Fruit fly (Drosophila melanogaster): Measurements from ENCODE around the gene CG6204.
A peak's percentile ranks its signal among the peaks of the same experiment; 100 is the strongest.

CG6204 gene

DNA sequence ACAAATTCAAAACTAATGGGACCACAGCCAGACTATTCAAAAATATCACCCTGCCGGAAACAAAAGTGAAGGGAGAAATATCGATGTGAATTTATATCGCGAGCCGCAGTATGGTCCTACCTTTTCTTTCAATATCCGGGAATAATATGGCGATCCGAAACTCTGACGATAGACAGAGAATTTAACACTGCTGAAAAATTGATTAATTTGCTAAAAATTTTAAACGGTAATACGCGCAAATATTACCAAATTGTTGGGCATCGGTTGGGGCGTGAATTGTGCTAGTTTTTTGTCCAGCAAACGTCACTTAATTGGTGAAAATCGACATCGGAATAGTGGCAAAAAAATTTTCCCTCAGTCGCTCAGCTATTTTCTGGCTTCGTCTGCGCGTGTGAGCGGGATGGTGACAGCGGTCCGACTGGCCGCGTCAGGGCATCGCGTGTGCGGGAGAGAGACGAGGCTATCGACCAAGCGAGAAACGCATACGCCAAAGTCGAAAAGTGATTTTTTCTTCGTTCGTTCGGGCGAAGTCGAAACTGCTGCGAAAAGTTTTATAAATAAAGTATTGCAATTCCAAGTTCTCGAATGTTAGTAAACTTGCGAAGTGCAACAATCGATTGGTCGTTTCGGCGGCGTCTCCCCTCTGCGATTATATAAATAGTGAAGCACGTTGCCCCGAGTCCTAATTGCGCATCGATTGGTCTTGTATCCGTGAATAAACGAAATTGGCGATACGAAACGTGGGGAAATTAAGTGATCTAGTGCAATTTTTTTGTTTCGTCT is 37.0 kb downstream of the CG6204 start, which contains the start of gene mask (continued):
- no peak for TF ChIP-seq run (tag; optimal IDR thresholded peaks at IDR 0.05)
- TF ChIP-seq bab2 (GFP tag; optimal IDR thresholded peaks at IDR 0.05) = peak; percentile 50
- peak; percentile 40; the same call in 1 of the 2 replicates for TF ChIP-seq gt (GFP tag; IDR thresholded peaks at IDR 0.05)
- TF ChIP-seq Ssrp (tag; optimal IDR thresholded peaks at IDR 0.05) = peak; percentile 34
- TF ChIP-seq Opbp (GFP tag; IDR thresholded peaks at IDR 0.05; ENCODE audit: partially characterized antibody) = peak; percentile 60; the same call in 2 of the 3 replicates
- TF ChIP-seq CG7928 (GFP tag; optimal IDR thresholded peaks at IDR 0.05) = peak; percentile 12
- peak; percentile 81 for TF ChIP-seq emc (GFP tag; optimal IDR thresholded peaks at IDR 0.05)
- no peak for TF ChIP-seq CG13287 (GFP tag; IDR thresholded peaks at IDR 0.05; ENCODE audit: partially characterized antibody)
- peak; percentile 62 for TF ChIP-seq CG12769 (tag; optimal IDR thresholded peaks at IDR 0.05)
- TF ChIP-seq cad (GFP tag; optimal IDR thresholded peaks at IDR 0.05) = no peak
- no peak for TF ChIP-seq CG16779 (GFP tag; IDR thresholded peaks at IDR 0.05)
- TF ChIP-seq bigmax (GFP tag; optimal IDR thresholded peaks at IDR 0.05) = peak; percentile 12
- peak; percentile 68 for TF ChIP-seq lilli (GFP tag; optimal IDR thresholded peaks at IDR 0.05)
- TF ChIP-seq phol (tag; optimal IDR thresholded peaks at IDR 0.05) = peak; percentile 98
- peak; percentile 43 for TF ChIP-seq CG16815 (GFP tag; optimal IDR thresholded peaks at IDR 0.05)
- peak; percentile 58 for TF ChIP-seq CG17568 (GFP tag; optimal IDR thresholded peaks at IDR 0.05)
- no peak for TF ChIP-seq CG10462 (GFP tag; optimal IDR thresholded peaks at IDR 0.05)
- TF ChIP-seq bcd (GFP tag; optimal IDR thresholded peaks at IDR 0.05) = peak; percentile 88
- TF ChIP-seq Nf-YC (tag; optimal IDR thresholded peaks at IDR 0.05) = peak; percentile 50
- TF ChIP-seq Doc3 (GFP tag; IDR thresholded peaks at IDR 0.05; ENCODE audit: partially characterized antibody) = no peak
- TF ChIP-seq NC2α (GFP tag; optimal IDR thresholded peaks at IDR 0.05) = peak; percentile 38
- TF ChIP-seq crp (GFP tag; optimal IDR thresholded peaks at IDR 0.05) = peak in 1 of 2 experiments; percentile 47
- peak; percentile 94 for TF ChIP-seq mirr (GFP tag; optimal IDR thresholded peaks at IDR 0.05)
- TF ChIP-seq sr (GFP tag; IDR thresholded peaks at IDR 0.05) = peak; percentile 83
- TF ChIP-seq CG17328 (GFP tag; IDR thresholded peaks at IDR 0.05) = peak; percentile 79
- peak; percentile 93 for TF ChIP-seq ci (GFP tag; IDR thresholded peaks at IDR 0.05)
- TF ChIP-seq kay (GFP tag; optimal IDR thresholded peaks at IDR 0.05) = peak; percentile 16
- TF ChIP-seq Rfx (GFP tag; IDR thresholded peaks at IDR 0.05) = peak; percentile 93
- TF ChIP-seq CG17186 (GFP tag; optimal IDR thresholded peaks at IDR 0.05) = no peak
- TF ChIP-seq Usf (GFP tag; optimal IDR thresholded peaks at IDR 0.05) = peak; percentile 74
- peak; percentile 25 for TF ChIP-seq CG10979 (tag; optimal IDR thresholded peaks at IDR 0.05)
- peak; percentile 89 for TF ChIP-seq gfzf (GFP tag; optimal IDR thresholded peaks at IDR 0.05)
- TF ChIP-seq hkb (optimal IDR thresholded peaks at IDR 0.05) = no peak
- peak; percentile 55; the same call in 1 of the 2 replicates for TF ChIP-seq hkb (GFP tag; IDR thresholded peaks at IDR 0.05)
- peak; percentile 86 for TF ChIP-seq Side (GFP tag; optimal IDR thresholded peaks at IDR 0.05)
- TF ChIP-seq BtbVII (GFP tag; optimal IDR thresholded peaks at IDR 0.05) = peak; percentile 76
- peak; percentile 0 for TF ChIP-seq CG1792 (GFP tag; optimal IDR thresholded peaks at IDR 0.05)
- no peak for TF ChIP-seq CG31388 (GFP tag; optimal IDR thresholded peaks at IDR 0.05)
- TF ChIP-seq CG12391 (tag; optimal IDR thresholded peaks at IDR 0.05) = peak; percentile 74
- TF ChIP-seq br (optimal IDR thresholded peaks at IDR 0.05) = no peak
- peak; percentile 82 for TF ChIP-seq pb (GFP tag; optimal IDR thresholded peaks at IDR 0.05)
- TF ChIP-seq fu2 (GFP tag; optimal IDR thresholded peaks at IDR 0.05) = peak; percentile 78
- TF ChIP-seq CG8478 (optimal IDR thresholded peaks at IDR 0.05) = peak; percentile 37
- TF ChIP-seq Sox100B (GFP tag; optimal IDR thresholded peaks at IDR 0.05) = peak; percentile 75
- peak; percentile 69; the same call in 1 of the 3 replicates for TF ChIP-seq so (GFP tag; IDR thresholded peaks at IDR 0.05)
- no peak for TF ChIP-seq CG10565 (GFP tag; optimal IDR thresholded peaks at IDR 0.05)
- TF ChIP-seq tgo (GFP tag; IDR thresholded peaks at IDR 0.05) = peak; percentile 67
- peak; percentile 34 for TF ChIP-seq trh (GFP tag; optimal IDR thresholded peaks at IDR 0.05)
- TF ChIP-seq ara (GFP tag; IDR thresholded peaks at IDR 0.05) = peak; percentile 71
- TF ChIP-seq her (GFP tag; optimal IDR thresholded peaks at IDR 0.05) = peak; percentile 70
